Worm (Caenorhabditis elegans): ENCODE data around the gene ifb-2.

ifb-2 gene

DNA sequence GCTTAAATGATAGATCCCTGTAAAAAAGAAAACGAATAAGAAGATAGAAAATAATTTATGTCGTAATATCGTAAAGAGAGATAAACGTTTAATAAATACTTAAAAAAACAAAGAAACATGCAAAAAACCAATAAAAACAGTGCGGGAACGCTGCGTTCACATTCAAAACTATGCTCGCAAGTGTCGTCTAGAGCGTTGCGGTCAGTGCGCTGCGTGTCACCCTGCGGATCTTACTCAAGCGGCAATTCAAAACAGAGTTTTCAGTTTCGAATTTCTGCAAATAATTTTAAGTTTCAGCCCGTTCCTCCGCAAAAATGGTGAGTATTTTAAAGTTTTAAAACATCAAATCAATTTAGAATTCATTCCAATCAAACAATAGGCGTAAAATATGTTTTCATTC, 35.2 kb upstream of the ifb-2 start, which contains the start of the genes tiar-1 and lelo-4:
tiar-1 (minus strand) TSS at position 17 of the 400 bp plus-strand sequence.
lelo-4 (plus strand) TSS at position 118 of the 400 bp plus-strand sequence.
- TF ChIP-seq R02D3.7 (tag; optimal IDR thresholded peaks at IDR 0.05) (no peak), fkh-10 (GFP tag; optimal IDR thresholded peaks at IDR 0.05) (no peak), ztf-11 (tag; optimal IDR thresholded peaks at IDR 0.05) (no peak), aly-2 (tag; optimal IDR thresholded peaks at IDR 0.05) (no peak), nhr-25 (tag; optimal IDR thresholded peaks at IDR 0.05) (peak; percentile 76), egl-27 (tag; optimal IDR thresholded peaks at IDR 0.05) (no peak), ama-1 (optimal IDR thresholded peaks at IDR 0.05) (peak; percentile 61), ztf-4 (tag; optimal IDR thresholded peaks at IDR 0.05) (no peak), nhr-67 (tag; optimal IDR thresholded peaks at IDR 0.05) (no peak), skn-1 (tag; optimal IDR thresholded peaks at IDR 0.05) (peak; percentile 12), ceh-28 (tag; optimal IDR thresholded peaks at IDR 0.05) (no peak), pqm-1 (tag; optimal IDR thresholded peaks at IDR 0.05) (no peak), nhr-43 (tag; optimal IDR thresholded peaks at IDR 0.05; ENCODE audit: poor library complexity, severe bottlenecking) (peak; percentile 26), elt-2 (tag; optimal IDR thresholded peaks at IDR 0.05) (peak; percentile 76), snpc-4 (tag; optimal IDR thresholded peaks at IDR 0.05) (peak; percentile 84), fkh-2 (tag; optimal IDR thresholded peaks at IDR 0.05) (no peak), mml-1 (tag; optimal IDR thresholded peaks at IDR 0.05) (no peak), nhr-11 (tag; optimal IDR thresholded peaks at IDR 0.05) (no peak), lin-15B (tag; optimal IDR thresholded peaks at IDR 0.05) (peak; percentile 86), ceh-9 (tag; optimal IDR thresholded peaks at IDR 0.05) (no peak), lin-39 (tag; optimal IDR thresholded peaks at IDR 0.05) (peak; percentile 48), elt-1 (tag; optimal IDR thresholded peaks at IDR 0.05) (no peak), lsy-12 (tag; optimal IDR thresholded peaks at IDR 0.05) (no peak), nfya-1 (tag; optimal IDR thresholded peaks at IDR 0.05; ENCODE audit: insufficient read depth) (peak; percentile 78), ZK546.5 (tag; optimal IDR thresholded peaks at IDR 0.05) (peak; percentile 61), elt-3 (tag; optimal IDR thresholded peaks at IDR 0.05) (no peak), ceh-82 (tag; optimal IDR thresholded peaks at IDR 0.05) (no peak), nhr-23 (tag; optimal IDR thresholded peaks at IDR 0.05) (peak; percentile 66), hmg-11 (tag; optimal IDR thresholded peaks at IDR 0.05) (peak; percentile 47), nhr-76 (tag; optimal IDR thresholded peaks at IDR 0.05) (no peak), nhr-12 (tag; optimal IDR thresholded peaks at IDR 0.05) (no peak), tbx-2 (tag; optimal IDR thresholded peaks at IDR 0.05) (no peak), unc-39 (tag; optimal IDR thresholded peaks at IDR 0.05) (no peak), pha-4 (tag; optimal IDR thresholded peaks at IDR 0.05) (peak; percentile 78), nhr-237 (tag; optimal IDR thresholded peaks at IDR 0.05) (no peak)

DNA sequence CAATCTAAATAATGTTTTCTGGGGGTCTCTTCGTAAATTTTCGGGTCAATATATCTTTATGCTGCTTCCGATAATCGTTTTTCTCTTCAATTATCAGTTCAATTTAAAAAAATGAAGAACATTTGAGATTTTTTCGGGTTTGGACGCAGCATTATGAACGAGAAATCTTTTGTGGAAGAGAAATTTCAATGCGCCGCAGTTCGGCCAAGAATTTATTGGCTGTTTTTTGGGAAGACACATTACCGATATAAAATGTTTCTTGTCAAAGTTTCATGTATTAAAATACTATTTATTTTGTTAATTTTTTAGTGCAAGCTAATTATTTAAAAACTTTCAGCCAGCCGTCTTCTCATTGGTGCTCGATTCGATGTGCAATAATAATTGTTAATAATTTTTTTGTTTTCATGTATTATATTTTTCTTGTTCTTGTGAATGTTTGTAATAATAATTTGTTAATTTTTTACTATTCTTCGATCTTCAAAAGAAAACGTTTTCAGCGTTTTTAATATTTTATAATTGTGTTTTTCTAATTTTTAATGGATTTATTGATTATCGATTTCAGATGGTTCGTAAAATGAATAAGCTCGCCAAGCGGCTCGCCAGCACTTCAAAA, 34.1 kb upstream of the ifb-2 start, which contains the start of the genes C18A3.10 and C18A3.3:
C18A3.10 (minus strand) TSS at position 101 of the 613 bp plus-strand sequence.
C18A3.3 (plus strand) TSS at position 563 of the 613 bp plus-strand sequence.
- no peak for TF ChIP-seq nhr-67 (tag; optimal IDR thresholded peaks at IDR 0.05)
- no peak for TF ChIP-seq nhr-237 (tag; optimal IDR thresholded peaks at IDR 0.05)
- no peak for TF ChIP-seq ceh-28 (tag; optimal IDR thresholded peaks at IDR 0.05)

DNA sequence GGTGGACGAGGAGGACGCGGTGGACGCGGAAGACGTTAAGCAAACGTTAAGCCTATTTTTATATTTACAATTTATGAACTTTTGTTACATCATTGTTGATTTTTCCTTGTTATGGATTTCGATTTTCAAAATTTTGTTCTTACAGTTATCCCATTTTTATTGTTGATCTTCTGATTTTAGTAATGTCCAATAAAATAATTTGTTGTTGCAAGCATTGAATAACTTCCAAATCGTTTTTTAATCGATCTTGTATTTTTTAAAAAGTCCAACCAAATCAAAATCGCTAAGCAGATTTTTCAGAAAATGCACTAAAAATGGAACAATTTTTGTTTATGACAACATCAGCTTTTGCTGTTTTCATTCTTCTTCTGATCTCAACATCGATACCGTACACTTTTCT, 32.2 kb upstream of the ifb-2 start, which contains the start of gene zipt-3:
zipt-3 (plus strand) TSS at position 301 of the 400 bp plus-strand sequence.
- TF ChIP-seq elt-2 (tag; optimal IDR thresholded peaks at IDR 0.05): no peak
- no peak for TF ChIP-seq ceh-82 (tag; optimal IDR thresholded peaks at IDR 0.05)
- no peak for TF ChIP-seq snpc-4 (tag; optimal IDR thresholded peaks at IDR 0.05)
- no peak for TF ChIP-seq mdl-1 (tag; optimal IDR thresholded peaks at IDR 0.05)
- TF ChIP-seq egl-27 (tag; optimal IDR thresholded peaks at IDR 0.05): no peak
- no peak for TF ChIP-seq tbx-2 (tag; optimal IDR thresholded peaks at IDR 0.05)
- no peak for TF ChIP-seq fkh-2 (tag; optimal IDR thresholded peaks at IDR 0.05)
- TF ChIP-seq nhr-237 (tag; optimal IDR thresholded peaks at IDR 0.05): no peak
- TF ChIP-seq ceh-28 (tag; optimal IDR thresholded peaks at IDR 0.05): no peak
- no peak for TF ChIP-seq hmg-11 (tag; optimal IDR thresholded peaks at IDR 0.05)
- TF ChIP-seq fos-1 (tag; optimal IDR thresholded peaks at IDR 0.05): no peak

DNA sequence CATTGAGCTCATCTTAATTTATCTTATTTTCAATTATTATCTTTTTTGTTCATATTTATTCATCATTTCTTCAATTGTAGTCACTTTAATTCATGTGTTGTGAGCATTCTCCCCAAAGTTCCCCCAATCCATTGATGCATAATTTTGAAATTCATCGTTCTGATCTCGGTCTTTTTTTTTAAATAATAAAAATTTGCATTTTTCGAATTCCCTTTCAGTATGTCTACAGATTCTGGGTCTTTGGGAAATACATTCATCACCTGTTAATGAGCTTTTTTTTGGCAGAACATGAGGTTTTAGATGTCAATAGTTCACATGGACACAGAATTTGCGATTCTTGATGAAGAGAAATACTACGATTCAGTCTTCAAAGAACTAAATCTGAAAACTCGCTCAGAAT, 30.1 kb upstream of the ifb-2 start, which contains the start of gene damt-1:
damt-1 (plus strand) TSS at position 301 of the 400 bp plus-strand sequence.
- TF ChIP-seq ceh-16 (tag; optimal IDR thresholded peaks at IDR 0.05) (no peak), fkh-10 (GFP tag; optimal IDR thresholded peaks at IDR 0.05) (no peak), sea-2 (GFP tag; optimal IDR thresholded peaks at IDR 0.05) (no peak), lsy-12 (tag; optimal IDR thresholded peaks at IDR 0.05) (no peak), jun-1 (tag; optimal IDR thresholded peaks at IDR 0.05) (no peak), tbx-2 (tag; optimal IDR thresholded peaks at IDR 0.05) (no peak), ztf-11 (tag; optimal IDR thresholded peaks at IDR 0.05) (no peak), snpc-4 (tag; optimal IDR thresholded peaks at IDR 0.05) (no peak), fos-1 (tag; optimal IDR thresholded peaks at IDR 0.05) (no peak), egl-27 (tag; optimal IDR thresholded peaks at IDR 0.05) (no peak), lin-15B (tag; optimal IDR thresholded peaks at IDR 0.05) (no peak), nhr-11 (tag; optimal IDR thresholded peaks at IDR 0.05) (no peak), ceh-28 (tag; optimal IDR thresholded peaks at IDR 0.05) (no peak)

Data from whole organism, L3 larva.